Fruit fly (Drosophila melanogaster): ENCODE measurements around the gene Ranbp21.
A peak's percentile ranks its signal among the peaks of the same experiment; 100 is the strongest.

Ranbp21 gene

DNA sequence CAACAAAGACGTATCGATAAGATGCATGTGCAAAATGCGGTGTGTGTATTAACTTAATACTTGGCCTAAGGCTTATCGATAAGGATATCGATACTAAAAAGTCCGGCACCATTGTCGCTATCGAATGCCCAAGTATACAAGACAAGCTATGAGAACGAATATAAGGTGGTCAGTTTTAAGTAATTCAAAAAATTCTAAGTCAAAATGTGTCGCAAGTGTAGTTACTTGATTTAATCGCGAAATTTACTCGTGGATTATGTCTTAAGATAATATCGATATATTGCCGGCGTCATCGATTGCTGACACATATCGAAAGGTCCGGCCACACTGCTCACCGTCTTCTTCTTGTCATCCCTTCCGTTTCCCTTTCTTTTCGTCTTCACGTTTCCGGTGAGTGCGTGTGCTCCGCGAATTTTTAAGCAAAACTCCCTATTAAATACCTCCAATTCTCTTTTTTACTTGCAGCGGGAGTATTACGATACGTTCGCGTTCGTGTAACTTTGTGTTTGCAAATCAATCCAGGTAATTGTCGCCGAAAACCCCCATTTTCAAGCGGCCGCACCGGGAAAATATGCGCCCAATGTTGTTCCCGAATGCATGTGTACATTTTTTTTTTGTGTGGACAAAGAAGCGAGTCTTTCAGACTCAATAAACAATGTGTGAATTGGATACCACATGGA, 54.2 kb downstream of the Ranbp21 start, which contains the start of gene RpS10b (continued):
- TF ChIP-seq sc (optimal IDR thresholded peaks at IDR 0.05) (no peak), sc (GFP tag; optimal IDR thresholded peaks at IDR 0.05) (peak; percentile 85), sna (GFP tag; IDR thresholded peaks at IDR 0.05; ENCODE audit: partially characterized antibody) (peak; percentile 90), eyg (GFP tag; optimal IDR thresholded peaks at IDR 0.05) (peak; percentile 93), sens-2 (GFP tag; IDR thresholded peaks at IDR 0.05) (peak; percentile 89), tgo (GFP tag; IDR thresholded peaks at IDR 0.05) (peak; percentile 38; the same call in 2 of the 3 replicates), CG3065 (GFP tag; optimal IDR thresholded peaks at IDR 0.05) (peak; percentile 67), chn (GFP tag; optimal IDR thresholded peaks at IDR 0.05) (peak; percentile 23), gce (GFP tag; IDR thresholded peaks at IDR 0.05) (peak; percentile 87), disco-r (GFP tag; optimal IDR thresholded peaks at IDR 0.05) (peak; percentile 93), Sry-β (GFP tag; optimal IDR thresholded peaks at IDR 0.05) (peak; percentile 56), CG10209 (GFP tag; optimal IDR thresholded peaks at IDR 0.05) (peak; percentile 92), ap (GFP tag; IDR thresholded peaks at IDR 0.05) (peak; percentile 71), CG4707 (GFP tag; optimal IDR thresholded peaks at IDR 0.05) (peak; percentile 90), CG10654 (GFP tag; optimal IDR thresholded peaks at IDR 0.05) (peak; percentile 83), Ada2b (GFP tag; IDR thresholded peaks at IDR 0.05) (no peak), knrl (GFP tag; IDR thresholded peaks at IDR 0.05; ENCODE audit: partially characterized antibody) (peak; percentile 97), tin (GFP tag; optimal IDR thresholded peaks at IDR 0.05) (peak; percentile 72), shn (GFP tag; optimal IDR thresholded peaks at IDR 0.05) (peak; percentile 90), kah (GFP tag; optimal IDR thresholded peaks at IDR 0.05) (peak; percentile 89), CG3995 (GFP tag; optimal IDR thresholded peaks at IDR 0.05) (peak; percentile 77), amos (GFP tag; IDR thresholded peaks at IDR 0.05; ENCODE audit: partially characterized antibody) (peak; percentile 88), CG17912 (GFP tag; optimal IDR thresholded peaks at IDR 0.05) (peak; percentile 95), H15 (GFP tag; IDR thresholded peaks at IDR 0.05) (peak; percentile 75), CG10147 (GFP tag; optimal IDR thresholded peaks at IDR 0.05) (peak; percentile 88), CG15479 (GFP tag; optimal IDR thresholded peaks at IDR 0.05) (peak; percentile 53), Awh (GFP tag; IDR thresholded peaks at IDR 0.05) (peak; percentile 82), CG4282 (GFP tag; optimal IDR thresholded peaks at IDR 0.05) (no peak), CG17385 (GFP tag; optimal IDR thresholded peaks at IDR 0.05) (peak; percentile 98), Hand (GFP tag; optimal IDR thresholded peaks at IDR 0.05) (peak; percentile 90), CG16863 (GFP tag; optimal IDR thresholded peaks at IDR 0.05) (peak; percentile 83), Hr3 (GFP tag; optimal IDR thresholded peaks at IDR 0.05) (peak; percentile 63), mam (GFP tag; optimal IDR thresholded peaks at IDR 0.05) (peak; percentile 19), Rx (GFP tag; IDR thresholded peaks at IDR 0.05) (peak; percentile 81), CG10462 (GFP tag; optimal IDR thresholded peaks at IDR 0.05) (peak; percentile 54), croc (GFP tag; conservative IDR thresholded peaks at IDR 0.05) (peak; percentile 60; the same call in 2 of the 3 replicates), vnd (GFP tag; IDR thresholded peaks at IDR 0.05; ENCODE audit: partially characterized antibody) (peak; percentile 96), CG6654 (GFP tag; optimal IDR thresholded peaks at IDR 0.05) (peak; percentile 77), cwo (GFP tag; optimal IDR thresholded peaks at IDR 0.05) (peak; percentile 77), Xrp1 (GFP tag; IDR thresholded peaks at IDR 0.05) (0 out of 2 replicates have a peak, but pooled peaks have one; percentile 6), CG42726 (GFP tag; IDR thresholded peaks at IDR 0.05; ENCODE audit: partially characterized antibody) (peak; percentile 77), CG2875 (GFP tag; optimal IDR thresholded peaks at IDR 0.05) (peak; percentile 91), CG11723 (GFP tag; optimal IDR thresholded peaks at IDR 0.05) (peak; percentile 93), crc (GFP tag; optimal IDR thresholded peaks at IDR 0.05) (peak; percentile 46), pho (GFP tag; optimal IDR thresholded peaks at IDR 0.05) (peak; percentile 85), Ravus (GFP tag; IDR thresholded peaks at IDR 0.05) (no peak), D19B (GFP tag; optimal IDR thresholded peaks at IDR 0.05) (peak; percentile 86), gfzf (GFP tag; optimal IDR thresholded peaks at IDR 0.05) (peak; percentile 62), Doc3 (GFP tag; IDR thresholded peaks at IDR 0.05; ENCODE audit: partially characterized antibody) (peak; percentile 89)

Measured in whole organism, embryonic.